Worm (Caenorhabditis elegans) whole organism, L4 larva: ENCODE results near the gene fbxa-66.

Source experiments
- Y75B8A.6 ChIP-seq: fragments of 200-800 bp; sonication (Bioruptor generic); IDR thresholded peaks from 2 replicates; pipeline ENCODE4 v1.3.6; 2022; ENCODE audit warnings: missing genetic modification reagents, missing genetic modification characterization, missing compliant biosample characterization
- ama-1 ChIP-seq: fragments of 150-350 bp; optimal IDR thresholded peaks from 2 replicates; lab custom pipeline; 2014; ENCODE audit warnings: inconsistent platforms, mixed read lengths
- fkh-10 ChIP-seq: fragments of 150-350 bp; optimal IDR thresholded peaks from 2 replicates; lab custom pipeline; 2014; ENCODE audit warnings: missing biosample characterization, missing genetic modification reagents, missing genetic modification characterization
- hmg-1.1 ChIP-seq: fragments of 200-800 bp; sonication (Bioruptor generic); IDR thresholded peaks from 2 replicates; pipeline ENCODE4 v1.3.6; 2022; ENCODE audit warnings: missing genetic modification reagents, missing genetic modification characterization, missing compliant biosample characterization
- lin-13 ChIP-seq: fragments of 150-350 bp; optimal IDR thresholded peaks from 2 replicates; lab custom pipeline; 2014; ENCODE audit warnings: missing biosample characterization, missing genetic modification reagents, missing genetic modification characterization
- mep-1 ChIP-seq: fragments of 150-350 bp; sonication (generic microtip); optimal IDR thresholded peaks from 3 replicates; lab custom pipeline; 2014; ENCODE audit warnings: missing biosample characterization, missing genetic modification characterization
- nhr-237 ChIP-seq: sonication (generic microtip); optimal IDR thresholded peaks from 2 replicates; lab custom pipeline; 2017; ENCODE audit warnings: missing biosample characterization, missing genetic modification characterization
- nhr-76 ChIP-seq: fragments of 150-350 bp; optimal IDR thresholded peaks from 2 replicates; lab custom pipeline; 2014; ENCODE audit warnings: missing biosample characterization, missing genetic modification characterization
- snpc-4 ChIP-seq: fragments of 150-350 bp; optimal IDR thresholded peaks from 2 replicates; lab custom pipeline; 2014; ENCODE audit warnings: missing biosample characterization, missing genetic modification characterization
- unc-62 ChIP-seq, 3 experiments: fragments of 150-350 bp in 1 of 3; sonication (generic microtip); optimal IDR thresholded peaks in 2 of 3; peaks in 1 of 3; 1 replicate in 1 of 3; 2 replicates in 2 of 3; lab custom pipeline; 2014 to 2017; ENCODE audit warnings: missing biosample characterization in 3 of 3, missing genetic modification characterization in 3 of 3, missing genetic modification reagents in 3 of 3, missing genotype in 1 of 3
- ztf-11 ChIP-seq: fragments of 150-350 bp; optimal IDR thresholded peaks from 2 replicates; lab custom pipeline; 2014; ENCODE audit warnings: missing biosample characterization, missing genetic modification characterization

DNA sequence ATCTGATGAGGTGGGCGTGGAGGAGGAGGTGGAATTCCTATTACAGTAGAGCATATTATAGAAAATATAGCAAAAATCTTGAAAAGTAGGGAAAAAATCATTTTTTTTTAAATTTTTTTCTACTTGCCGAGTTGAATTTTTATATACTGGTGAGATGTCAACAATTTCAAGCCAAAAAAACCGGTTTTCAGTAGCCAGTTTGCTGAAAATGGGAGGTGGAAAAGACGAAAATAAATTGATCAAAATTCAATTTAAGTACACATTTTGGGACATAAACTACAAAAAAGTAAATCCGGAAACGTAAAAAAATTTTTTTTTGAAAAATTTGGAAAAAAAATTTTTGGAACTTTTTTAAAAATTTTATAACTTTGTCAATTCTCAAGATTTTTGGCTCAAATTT lies 34.4 kb downstream of the fbxa-66 start, which contains the start of gene Y54F10BM.23:
- no peak for TF ChIP-seq ztf-11 (tag; lab: Kevin White, UChicago)
- no peak for TF ChIP-seq lin-13 (GFP tag; lab: Kevin White, UChicago)
- TF ChIP-seq nhr-237 (tag; lab: Kevin White, UChicago), result no peak
- TF ChIP-seq hmg-1.1, result no peak
- TF ChIP-seq ama-1 (lab: Kevin White, UChicago), result no peak
- TF ChIP-seq snpc-4 (tag; lab: Kevin White, UChicago), result no peak
- TF ChIP-seq nhr-76 (tag; lab: Kevin White, UChicago), result no peak
- no peak for TF ChIP-seq Y75B8A.6 (GFP tag; lab: Robert Waterston, UW)
- TF ChIP-seq unc-62 (GFP tag; optimal IDR thresholded peaks at IDR 0.05 in 1 of 2; lab: Kevin White, UChicago), result no peak
- TF ChIP-seq unc-62 (tag; optimal IDR thresholded peaks at IDR 0.05; lab: Kevin White, UChicago), result no peak
- TF ChIP-seq fkh-10, result no peak
- no peak for TF ChIP-seq mep-1
